Worm (Caenorhabditis elegans): Measurements from ENCODE around the gene R10D12.10.

DNA sequence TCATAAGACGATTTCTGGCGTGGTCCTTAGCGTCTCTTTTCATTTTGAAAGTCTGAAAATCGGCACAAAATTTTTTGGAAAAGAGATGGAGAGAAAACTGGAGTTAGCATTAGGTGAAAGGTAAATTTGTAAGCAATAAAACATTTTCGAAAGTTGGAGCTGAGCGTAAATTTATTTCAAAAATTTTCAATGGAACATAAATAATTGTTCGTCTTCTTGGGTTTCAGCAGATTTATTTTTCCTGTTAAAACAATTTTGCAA lies 49.3 kb downstream of the R10D12.10 start, which contains the start of gene C06B3.6:
- TF ChIP-seq elt-3 (tag; optimal IDR thresholded peaks at IDR 0.05), result no peak
- no peak for TF ChIP-seq mep-1 (tag; optimal IDR thresholded peaks at IDR 0.05)
- TF ChIP-seq bed-3 (GFP tag; optimal IDR thresholded peaks at IDR 0.05), result no peak
- no peak for TF ChIP-seq elt-1 (tag; optimal IDR thresholded peaks at IDR 0.05; ENCODE audit: borderline replicate concordance, insufficient read depth)
- TF ChIP-seq sptf-1 (tag; optimal IDR thresholded peaks at IDR 0.05), result no peak
- no peak for TF ChIP-seq nhr-237 (tag; optimal IDR thresholded peaks at IDR 0.05)
- TF ChIP-seq pha-4 (tag; optimal IDR thresholded peaks at IDR 0.05), result no peak
